Worm (Caenorhabditis elegans): Measurements from ENCODE around the gene F36H9.2.
A peak's percentile ranks its signal among the peaks of the same experiment; 100 is the strongest.

F36H9.2 gene

DNA sequence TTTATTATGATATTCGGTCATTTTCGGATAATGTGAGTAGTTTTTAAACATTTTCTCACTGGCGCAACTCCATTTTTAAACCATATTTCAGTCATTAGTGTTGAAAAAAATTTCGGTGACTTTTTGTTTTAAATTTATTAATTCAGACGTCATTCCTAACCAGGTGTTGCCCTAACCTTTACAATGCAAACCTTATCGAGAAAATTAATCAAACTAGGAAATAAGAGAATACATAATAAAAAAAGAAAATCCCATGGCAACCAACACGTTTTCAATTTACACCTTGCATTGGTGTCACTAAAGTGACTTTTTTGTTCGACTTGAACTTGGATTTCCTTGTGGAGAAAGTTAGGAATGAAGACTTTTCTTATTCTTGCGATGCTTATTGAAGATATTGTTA, at the start of gene F36H9.2:
F36H9.2 (plus strand) TSS at position 301 of the 400 bp plus-strand sequence.
- no peak for TF ChIP-seq nhr-237 (tag; optimal IDR thresholded peaks at IDR 0.05)
- TF ChIP-seq zip-8 (tag; optimal IDR thresholded peaks at IDR 0.05): no peak
- no peak for TF ChIP-seq pha-4 (tag; optimal IDR thresholded peaks at IDR 0.05)
- no peak for TF ChIP-seq mep-1 (tag; optimal IDR thresholded peaks at IDR 0.05)
- TF ChIP-seq unc-39 (tag; optimal IDR thresholded peaks at IDR 0.05): no peak
- TF ChIP-seq ces-1 (GFP tag; optimal IDR thresholded peaks at IDR 0.05): no peak
- TF ChIP-seq lin-32 (GFP tag; optimal IDR thresholded peaks at IDR 0.05): no peak
- no peak for TF ChIP-seq nhr-76 (tag; optimal IDR thresholded peaks at IDR 0.05)
- no peak for TF ChIP-seq sem-2 (GFP tag; optimal IDR thresholded peaks at IDR 0.05)

DNA sequence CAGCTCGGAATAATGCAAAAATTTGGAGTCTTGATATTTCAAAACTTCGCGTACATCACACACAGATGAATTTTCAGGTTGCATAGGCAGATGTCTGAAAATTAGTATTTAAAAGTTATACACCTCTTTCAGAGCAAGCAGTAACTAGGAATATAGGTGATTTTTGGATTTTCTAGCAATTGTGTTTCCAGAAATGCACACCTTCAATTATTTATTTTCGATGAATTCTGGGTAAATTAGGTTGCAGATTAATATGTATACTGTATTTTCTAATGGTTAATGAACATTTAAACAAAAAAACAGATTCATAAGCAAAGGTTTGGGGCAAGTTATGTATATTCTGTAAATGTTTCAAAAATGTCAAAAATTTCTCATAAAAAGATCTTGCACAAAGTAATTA, 47.2 kb upstream of the F36H9.2 start, which contains the start of gene srab-25:
srab-25 (minus strand) TSS at position 101 of the 400 bp plus-strand sequence.
- TF ChIP-seq flh-1 (GFP tag; optimal IDR thresholded peaks at IDR 0.05) (no peak), ztf-11 (tag; optimal IDR thresholded peaks at IDR 0.05) (no peak), ceh-39 (tag; optimal IDR thresholded peaks at IDR 0.05) (no peak), cnd-1 (tag; optimal IDR thresholded peaks at IDR 0.05) (no peak), nhr-76 (tag; optimal IDR thresholded peaks at IDR 0.05) (no peak), M03D4.4 (tag; optimal IDR thresholded peaks at IDR 0.05) (no peak), nhr-12 (tag; optimal IDR thresholded peaks at IDR 0.05) (no peak), unc-120 (tag; optimal IDR thresholded peaks at IDR 0.05; ENCODE audit: poor library complexity, severe bottlenecking) (no peak), bed-3 (GFP tag; optimal IDR thresholded peaks at IDR 0.05) (no peak), ces-1 (GFP tag; optimal IDR thresholded peaks at IDR 0.05) (no peak), elt-3 (tag; optimal IDR thresholded peaks at IDR 0.05) (no peak), pha-4 (tag; optimal IDR thresholded peaks at IDR 0.05) (no peak), lin-32 (GFP tag; optimal IDR thresholded peaks at IDR 0.05) (no peak), sptf-1 (tag; optimal IDR thresholded peaks at IDR 0.05) (no peak), tbx-8 (GFP tag; optimal IDR thresholded peaks at IDR 0.05) (no peak), unc-62 (GFP tag; optimal IDR thresholded peaks at IDR 0.05) (no peak)

DNA sequence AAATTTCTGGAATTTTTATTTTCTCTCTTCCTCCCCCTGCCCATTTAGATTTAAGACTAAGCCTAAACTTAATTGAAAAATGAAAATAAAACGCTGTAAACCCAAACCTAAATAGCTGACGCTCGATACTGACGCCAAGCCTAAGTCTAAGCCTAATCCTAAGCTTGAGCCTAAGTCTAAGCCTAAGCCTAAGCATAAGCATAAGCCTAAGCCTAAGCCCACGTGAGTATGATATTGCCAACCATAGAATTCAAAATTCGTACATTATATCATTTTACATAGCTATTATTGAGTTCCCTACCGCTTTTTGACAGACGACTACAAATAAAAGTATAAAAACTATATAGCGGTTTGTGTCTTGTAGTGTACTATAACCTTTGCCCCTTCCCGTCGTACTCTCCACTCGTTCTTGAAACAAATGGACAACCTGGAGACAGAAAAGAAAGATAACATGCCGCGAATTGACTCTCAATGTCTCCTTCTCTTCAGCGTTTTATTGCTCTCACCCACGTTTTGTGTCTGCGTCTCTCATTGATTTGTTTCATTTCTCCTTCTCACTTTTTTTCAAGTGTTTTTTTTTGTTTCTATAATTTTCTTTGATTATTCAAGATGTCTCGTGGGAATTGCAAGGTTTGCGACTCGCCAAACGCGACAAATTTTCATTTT, 44.9 kb upstream of the F36H9.2 start, which contains the start of gene nhr-256:
nhr-256 (plus strand) TSS at position 567 of the 666 bp plus-strand sequence.
- TF ChIP-seq elt-1 (tag; optimal IDR thresholded peaks at IDR 0.05; ENCODE audit: borderline replicate concordance, insufficient read depth) (no peak), M03D4.4 (tag; optimal IDR thresholded peaks at IDR 0.05) (no peak), tbx-8 (GFP tag; optimal IDR thresholded peaks at IDR 0.05) (no peak), elt-3 (tag; optimal IDR thresholded peaks at IDR 0.05) (peak; percentile 48), mls-2 (tag; optimal IDR thresholded peaks at IDR 0.05) (no peak), ztf-11 (tag; optimal IDR thresholded peaks at IDR 0.05) (no peak), nhr-76 (tag; optimal IDR thresholded peaks at IDR 0.05) (no peak), snpc-4 (tag; optimal IDR thresholded peaks at IDR 0.05) (no peak), hlh-1 (tag; optimal IDR thresholded peaks at IDR 0.05) (no peak), ceh-83 (GFP tag; optimal IDR thresholded peaks at IDR 0.05) (no peak), blmp-1 (tag; optimal IDR thresholded peaks at IDR 0.05) (no peak), nhr-12 (tag; optimal IDR thresholded peaks at IDR 0.05) (peak; percentile 78), nhr-28 (tag; optimal IDR thresholded peaks at IDR 0.05) (peak; percentile 74), lin-13 (tag; optimal IDR thresholded peaks at IDR 0.05) (no peak), nhr-2 (tag; optimal IDR thresholded peaks at IDR 0.05) (no peak), pha-4 (tag; optimal IDR thresholded peaks at IDR 0.05) (peak; percentile 68), flh-1 (GFP tag; optimal IDR thresholded peaks at IDR 0.05) (no peak), ceh-43 (GFP tag; optimal IDR thresholded peaks at IDR 0.05) (no peak), ham-2 (GFP tag; optimal IDR thresholded peaks at IDR 0.05) (peak; percentile 65), mab-5 (tag; optimal IDR thresholded peaks at IDR 0.05) (no peak), unc-62 (GFP tag; optimal IDR thresholded peaks at IDR 0.05) (peak; percentile 52), nhr-237 (tag; optimal IDR thresholded peaks at IDR 0.05) (peak; percentile 71), bed-3 (GFP tag; optimal IDR thresholded peaks at IDR 0.05) (no peak), unc-120 (tag; optimal IDR thresholded peaks at IDR 0.05; ENCODE audit: poor library complexity, severe bottlenecking) (no peak), cnd-1 (tag; optimal IDR thresholded peaks at IDR 0.05) (no peak), sem-2 (GFP tag; optimal IDR thresholded peaks at IDR 0.05) (no peak), ceh-39 (tag; optimal IDR thresholded peaks at IDR 0.05) (no peak), sptf-1 (tag; optimal IDR thresholded peaks at IDR 0.05) (no peak), zip-8 (tag; optimal IDR thresholded peaks at IDR 0.05) (no peak), mep-1 (tag; optimal IDR thresholded peaks at IDR 0.05) (peak; percentile 19), drap-1 (GFP tag; optimal IDR thresholded peaks at IDR 0.05) (no peak), lsy-2 (tag; optimal IDR thresholded peaks at IDR 0.05) (no peak), lin-32 (GFP tag; optimal IDR thresholded peaks at IDR 0.05) (no peak), ces-1 (GFP tag; optimal IDR thresholded peaks at IDR 0.05) (peak; percentile 55), unc-39 (tag; optimal IDR thresholded peaks at IDR 0.05) (no peak)

All from whole organism, mixed stage, embryonic.